Fruit fly (Drosophila melanogaster): ENCODE measurements around the gene Ncoa6.

Gene Ncoa6

DNA sequence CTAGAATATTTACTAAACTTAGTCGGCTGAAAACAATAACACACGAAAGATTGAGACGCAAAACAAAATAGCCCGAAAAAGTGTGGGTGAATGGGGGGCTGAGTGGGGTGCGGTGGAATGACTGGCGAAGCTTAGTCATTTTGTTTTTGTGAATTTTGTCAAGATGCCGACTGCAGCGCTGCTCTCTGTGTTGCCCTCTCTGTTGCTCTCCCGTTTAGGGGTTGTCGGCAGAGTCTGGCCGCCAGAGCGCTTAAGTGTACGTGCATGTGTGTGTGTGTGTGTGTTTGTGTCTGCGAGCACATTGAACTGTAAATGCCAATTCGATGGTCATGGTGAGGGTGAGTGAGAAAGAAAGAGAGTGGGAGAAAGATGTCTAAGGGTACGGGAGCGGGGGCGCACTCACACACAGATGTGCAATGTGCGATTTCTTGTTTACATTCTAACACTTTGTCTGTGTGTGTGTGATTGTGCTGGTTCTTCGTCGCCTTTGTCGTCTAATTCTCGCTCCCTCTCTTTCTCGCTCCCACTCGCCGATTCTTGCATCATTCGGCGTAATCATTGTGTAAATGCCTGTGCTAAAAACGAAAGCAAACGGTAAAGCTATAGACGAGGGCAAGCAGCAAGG lies 20.0 kb downstream of the Ncoa6 start (continued):
- no peak for TF ChIP-seq CG4360 (GFP tag; IDR thresholded peaks at IDR 0.05)
- no peak for TF ChIP-seq CG12942 (GFP tag; optimal IDR thresholded peaks at IDR 0.05)
- no peak for TF ChIP-seq bsh (GFP tag; optimal IDR thresholded peaks at IDR 0.05)
- no peak for TF ChIP-seq lab (GFP tag; optimal IDR thresholded peaks at IDR 0.05)
- TF ChIP-seq ERR (GFP tag; optimal IDR thresholded peaks at IDR 0.05), result no peak
- TF ChIP-seq dmrt99B (tag; optimal IDR thresholded peaks at IDR 0.05), result no peak
- no peak for TF ChIP-seq insv (GFP tag; optimal IDR thresholded peaks at IDR 0.05)
- no peak for TF ChIP-seq bigmax (GFP tag; optimal IDR thresholded peaks at IDR 0.05)
- no peak for TF ChIP-seq CG5953 (GFP tag; IDR thresholded peaks at IDR 0.05)
- TF ChIP-seq Eip74EF (GFP tag; optimal IDR thresholded peaks at IDR 0.05), result no peak
- peak; percentile 53 for TF ChIP-seq Adf1 (GFP tag; IDR thresholded peaks at IDR 0.05)
- TF ChIP-seq CG12104 (GFP tag; optimal IDR thresholded peaks at IDR 0.05), result no peak
- TF ChIP-seq z (GFP tag; IDR thresholded peaks at IDR 0.05), result peak; percentile 42; the same call in 1 of the 3 replicates
- no peak for TF ChIP-seq pan (optimal IDR thresholded peaks at IDR 0.05)
- peak in 1 of 2 experiments; percentile 15 for TF ChIP-seq pan (GFP tag; optimal IDR thresholded peaks at IDR 0.05 in 1 of 2, IDR thresholded peaks at IDR 0.05 in 1 of 2)
- TF ChIP-seq CG10654 (GFP tag; optimal IDR thresholded peaks at IDR 0.05), result no peak
- TF ChIP-seq CG2889 (GFP tag; IDR thresholded peaks at IDR 0.05), result no peak
- no peak for TF ChIP-seq CG2129 (GFP tag; IDR thresholded peaks at IDR 0.05; ENCODE audit: partially characterized antibody)
- TF ChIP-seq HLHmδ (GFP tag; optimal IDR thresholded peaks at IDR 0.05), result no peak
- peak; percentile 14 for TF ChIP-seq oc (tag; optimal IDR thresholded peaks at IDR 0.05)
- TF ChIP-seq CG11560 (tag; IDR thresholded peaks at IDR 0.05), result no peak
- no peak for TF ChIP-seq Sry-β (GFP tag; optimal IDR thresholded peaks at IDR 0.05)
- no peak for TF ChIP-seq scrt (GFP tag; optimal IDR thresholded peaks at IDR 0.05)
- no peak for TF ChIP-seq CG3407 (GFP tag; optimal IDR thresholded peaks at IDR 0.05)
- no peak for TF ChIP-seq CG12155 (GFP tag; optimal IDR thresholded peaks at IDR 0.05)
- TF ChIP-seq CG8478 (optimal IDR thresholded peaks at IDR 0.05), result peak; percentile 80
- no peak for TF ChIP-seq CG11247 (GFP tag; IDR thresholded peaks at IDR 0.05)
- TF ChIP-seq CG3281 (GFP tag; optimal IDR thresholded peaks at IDR 0.05), result no peak
- no peak for TF ChIP-seq Side (GFP tag; optimal IDR thresholded peaks at IDR 0.05)
- no peak for TF ChIP-seq GATAe (GFP tag; conservative IDR thresholded peaks at IDR 0.05)
- TF ChIP-seq CG7745 (tag; optimal IDR thresholded peaks at IDR 0.05), result no peak
- no peak for TF ChIP-seq CG7839 (tag; optimal IDR thresholded peaks at IDR 0.05)
- TF ChIP-seq CG12236 (GFP tag; optimal IDR thresholded peaks at IDR 0.05), result no peak
- TF ChIP-seq kay (GFP tag; optimal IDR thresholded peaks at IDR 0.05), result peak; percentile 71
- TF ChIP-seq CG7271 (tag; optimal IDR thresholded peaks at IDR 0.05), result no peak
- TF ChIP-seq zen2 (GFP tag; IDR thresholded peaks at IDR 0.05; ENCODE audit: partially characterized antibody), result peak; percentile 31; the same call in 1 of the 3 replicates
- TF ChIP-seq CG17612 (GFP tag; IDR thresholded peaks at IDR 0.05), result no peak
- 0 out of 3 replicates have a peak, but pooled peaks have one; percentile 10 for TF ChIP-seq knrl (GFP tag; IDR thresholded peaks at IDR 0.05; ENCODE audit: partially characterized antibody)
- TF ChIP-seq CG5245 (GFP tag; optimal IDR thresholded peaks at IDR 0.05), result no peak
- peak; percentile 15 for TF ChIP-seq HmgD (GFP tag; optimal IDR thresholded peaks at IDR 0.05)
- no peak for TF ChIP-seq Hr39 (optimal IDR thresholded peaks at IDR 0.05)
- TF ChIP-seq CG9437 (GFP tag; optimal IDR thresholded peaks at IDR 0.05), result no peak
- no peak for TF ChIP-seq CG12769 (tag; optimal IDR thresholded peaks at IDR 0.05)
- no peak for TF ChIP-seq eyg (GFP tag; optimal IDR thresholded peaks at IDR 0.05)
- TF ChIP-seq CG6765 (GFP tag; optimal IDR thresholded peaks at IDR 0.05), result no peak
- TF ChIP-seq hth (optimal IDR thresholded peaks at IDR 0.05), result no peak
- TF ChIP-seq crol (GFP tag; IDR thresholded peaks at IDR 0.05), result peak; percentile 85
- no peak for TF ChIP-seq mld (GFP tag; IDR thresholded peaks at IDR 0.05; ENCODE audit: partially characterized antibody)
- TF ChIP-seq Awh (GFP tag; IDR thresholded peaks at IDR 0.05), result no peak
- peak; percentile 59 for TF ChIP-seq ftz-f1 (GFP tag; optimal IDR thresholded peaks at IDR 0.05)
- no peak for TF ChIP-seq Xbp1 (GFP tag; optimal IDR thresholded peaks at IDR 0.05)

Data from whole organism, embryonic.